Fruit fly (Drosophila melanogaster): Measurements from ENCODE around the gene CG33310.

- TF ChIP-seq insv (optimal IDR thresholded peaks at IDR 0.05) (no peak), Sin3A (optimal IDR thresholded peaks at IDR 0.05) (no peak), ttk (optimal IDR thresholded peaks at IDR 0.05) (no peak), psq (optimal IDR thresholded peaks at IDR 0.05) (no peak), Myc (optimal IDR thresholded peaks at IDR 0.05) (no peak)
Observed at dm6 chr2L:15026582-15026981, at the start of gene CG33310.
